Worm (Caenorhabditis elegans): ENCODE measurements around the gene C03B1.7.

Gene C03B1.7

ce11 chrX:6292143-6292542 lies 49.5 kb upstream of the C03B1.7 start (continued):
- TF ChIP-seq ceh-9 (tag; optimal IDR thresholded peaks at IDR 0.05) (peak; percentile 86), hlh-8 (tag; optimal IDR thresholded peaks at IDR 0.05) (peak; percentile 65), fkh-10 (GFP tag; optimal IDR thresholded peaks at IDR 0.05) (no peak), dve-1 (tag; optimal IDR thresholded peaks at IDR 0.05) (peak; percentile 84), npax-4 (tag; optimal IDR thresholded peaks at IDR 0.05) (peak; percentile 81), tbx-2 (tag; optimal IDR thresholded peaks at IDR 0.05) (peak; percentile 92), hlh-6 (tag; optimal IDR thresholded peaks at IDR 0.05) (peak; percentile 93), sox-2 (GFP tag; IDR thresholded peaks at IDR 0.05) (peak; percentile 89), F13H6.1 (tag; optimal IDR thresholded peaks at IDR 0.05) (peak; percentile 84), madf-2 (tag; optimal IDR thresholded peaks at IDR 0.05) (peak; percentile 82), ets-4 (tag; optimal IDR thresholded peaks at IDR 0.05) (peak; percentile 54), C38D4.7 (GFP tag; optimal IDR thresholded peaks at IDR 0.05) (peak; percentile 89), dmd-4 (tag; optimal IDR thresholded peaks at IDR 0.05; ENCODE audit: borderline replicate concordance) (peak; percentile 73), pha-4 (tag; optimal IDR thresholded peaks at IDR 0.05) (no peak), ama-1 (optimal IDR thresholded peaks at IDR 0.05) (no peak), unc-3 (GFP tag; conservative IDR thresholded peaks at IDR 0.05) (peak; percentile 97), unc-3 (tag; optimal IDR thresholded peaks at IDR 0.05) (peak; percentile 94), K09A11.1 (tag; optimal IDR thresholded peaks at IDR 0.05; ENCODE audit: insufficient read depth) (peak; percentile 70), elt-2 (tag; optimal IDR thresholded peaks at IDR 0.05) (peak; percentile 95), eyg-1 (tag; optimal IDR thresholded peaks at IDR 0.05) (peak; percentile 93), ceh-45 (GFP tag; IDR thresholded peaks at IDR 0.05) (peak; percentile 91), ceh-18 (tag; optimal IDR thresholded peaks at IDR 0.05) (peak; percentile 71), che-1 (tag; optimal IDR thresholded peaks at IDR 0.05) (peak; percentile 91), zip-5 (tag; optimal IDR thresholded peaks at IDR 0.05) (peak; percentile 69), ceh-19 (GFP tag; optimal IDR thresholded peaks at IDR 0.05) (peak; percentile 92), unc-42 (tag; optimal IDR thresholded peaks at IDR 0.05) (peak; percentile 51), syd-9 (tag; optimal IDR thresholded peaks at IDR 0.05) (peak; percentile 88)

DNA sequence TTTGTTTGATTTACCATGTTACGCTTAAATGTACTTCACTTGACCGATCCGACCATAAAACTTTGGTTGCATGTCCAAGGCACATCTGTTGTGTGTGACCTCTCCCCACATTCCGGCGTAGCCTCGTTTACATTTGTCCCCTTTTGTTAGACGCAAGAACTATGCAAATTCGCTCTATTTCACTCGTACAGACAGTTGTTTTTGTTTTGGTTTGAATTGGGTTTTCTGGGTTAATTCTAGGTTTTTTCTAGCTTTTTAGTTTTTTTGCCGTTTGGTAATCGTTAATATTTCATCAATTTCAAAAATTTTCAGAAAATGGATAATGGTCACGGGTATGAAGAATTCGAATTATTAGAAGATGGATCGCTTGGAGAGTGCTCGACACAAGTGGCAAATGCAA lies 48.8 kb upstream of the C03B1.7 start, which contains the start of gene mom-1:
TSS of gene mom-1 (plus strand) at position 301 of the 400 bp plus-strand sequence.
- no peak for TF ChIP-seq lim-6 (tag; optimal IDR thresholded peaks at IDR 0.05)
- no peak for TF ChIP-seq hlh-15 (tag; optimal IDR thresholded peaks at IDR 0.05)
- TF ChIP-seq hlh-8 (tag; optimal IDR thresholded peaks at IDR 0.05), result no peak
- no peak for TF ChIP-seq sox-2 (GFP tag; IDR thresholded peaks at IDR 0.05)
- no peak for TF ChIP-seq fkh-6 (tag; optimal IDR thresholded peaks at IDR 0.05)
- no peak for TF ChIP-seq elt-4 (tag; optimal IDR thresholded peaks at IDR 0.05)
- TF ChIP-seq dmd-4 (tag; optimal IDR thresholded peaks at IDR 0.05; ENCODE audit: borderline replicate concordance), result no peak
- no peak for TF ChIP-seq nfya-1 (tag; optimal IDR thresholded peaks at IDR 0.05)
- TF ChIP-seq ceh-19 (GFP tag; optimal IDR thresholded peaks at IDR 0.05), result no peak
- TF ChIP-seq pax-1 (tag; optimal IDR thresholded peaks at IDR 0.05), result no peak
- no peak for TF ChIP-seq nhr-232 (tag; optimal IDR thresholded peaks at IDR 0.05)
- TF ChIP-seq C08G9.2 (tag; optimal IDR thresholded peaks at IDR 0.05), result no peak
- no peak for TF ChIP-seq sdc-2 (tag; optimal IDR thresholded peaks at IDR 0.05)
- no peak for TF ChIP-seq eyg-1 (tag; optimal IDR thresholded peaks at IDR 0.05)
- no peak for TF ChIP-seq pqm-1 (tag; optimal IDR thresholded peaks at IDR 0.05)

ce11 chrX:6296402-6296844 lies 45.2 kb upstream of the C03B1.7 start:
- TF ChIP-seq unc-86 (tag; optimal IDR thresholded peaks at IDR 0.05) (peak; percentile 89), unc-42 (tag; optimal IDR thresholded peaks at IDR 0.05) (peak; percentile 98), ceh-30 (tag; optimal IDR thresholded peaks at IDR 0.05) (peak; percentile 94), F13H6.1 (tag; optimal IDR thresholded peaks at IDR 0.05) (peak; percentile 73), ceh-24 (tag; optimal IDR thresholded peaks at IDR 0.05) (no peak), npax-4 (tag; optimal IDR thresholded peaks at IDR 0.05) (peak; percentile 30), unc-3 (GFP tag; conservative IDR thresholded peaks at IDR 0.05) (0 out of 2 replicates have a peak, but pooled peaks have one; percentile 27), unc-3 (tag; optimal IDR thresholded peaks at IDR 0.05) (peak; percentile 76), ceh-48 (tag; optimal IDR thresholded peaks at IDR 0.05) (peak; percentile 97), ceh-31 (tag; optimal IDR thresholded peaks at IDR 0.05) (peak; percentile 98), ceh-45 (GFP tag; IDR thresholded peaks at IDR 0.05) (peak; percentile 63; the same call in 1 of the 2 replicates), lin-11 (tag; optimal IDR thresholded peaks at IDR 0.05) (peak; percentile 53), hlh-15 (tag; optimal IDR thresholded peaks at IDR 0.05) (peak; percentile 54), pag-3 (tag; optimal IDR thresholded peaks at IDR 0.05; ENCODE audit: borderline replicate concordance) (no peak), syd-9 (tag; optimal IDR thresholded peaks at IDR 0.05) (peak; percentile 70), ceh-34 (tag; optimal IDR thresholded peaks at IDR 0.05) (peak; percentile 93), unc-55 (GFP tag; optimal IDR thresholded peaks at IDR 0.05) (peak; percentile 27), pqm-1 (tag; optimal IDR thresholded peaks at IDR 0.05) (peak; percentile 91), hlh-6 (tag; optimal IDR thresholded peaks at IDR 0.05) (peak; percentile 71), pat-9 (tag; optimal IDR thresholded peaks at IDR 0.05) (peak; percentile 75), Y22D7AL.16 (tag; optimal IDR thresholded peaks at IDR 0.05) (no peak), nhr-11 (tag; optimal IDR thresholded peaks at IDR 0.05) (peak; percentile 74), nfya-1 (tag; optimal IDR thresholded peaks at IDR 0.05) (peak; percentile 98), ceh-19 (GFP tag; optimal IDR thresholded peaks at IDR 0.05) (peak; percentile 52)
